Worm (Caenorhabditis elegans) whole organism, L3 larva: ENCODE measurements around the gene F02D8.9.

Experiments
- lin-39 ChIP-seq: fragments of 150-350 bp; optimal IDR thresholded peaks from 2 replicates; lab custom pipeline; 2018; ENCODE audit warnings: missing biosample characterization, missing genetic modification reagents, missing genetic modification characterization
- nhr-67 ChIP-seq: fragments of 150-350 bp; optimal IDR thresholded peaks from 2 replicates; lab custom pipeline; 2014; ENCODE audit warnings: missing biosample characterization, missing genetic modification characterization
- tbx-2 ChIP-seq: sonication (generic microtip); optimal IDR thresholded peaks from 2 replicates; lab custom pipeline; 2016; ENCODE audit warnings: mild to moderate bottlenecking, missing genetic modification characterization, missing compliant biosample characterization

- TF ChIP-seq nhr-67 (tag; lab: Kevin White, UChicago) (no peak), lin-39 (tag; lab: Kevin White, UChicago) (no peak), tbx-2 (no peak)
These were observed 37.1 kb upstream of the F02D8.9 start, which contains the start of gene T01C3.3 for ce11 chrV:14992627-14993117.
